Worm (Caenorhabditis elegans) whole organism, dauer: Measurements from ENCODE around the gene W02F12.8.

Experiments
- unc-62 ChIP-seq: sonication (generic microtip); optimal IDR thresholded peaks from 2 replicates; lab custom pipeline; 2017; ENCODE audit warnings: missing biosample characterization, missing genetic modification reagents, missing genetic modification characterization

W02F12.8 gene

ce11 chrV:6694668-6695067, at the start of gene W02F12.8:
Gene W02F12.8 (minus strand): TSS chrV:6694768.
- no peak for TF ChIP-seq unc-62 (GFP tag; lab: Kevin White, UChicago)

DNA sequence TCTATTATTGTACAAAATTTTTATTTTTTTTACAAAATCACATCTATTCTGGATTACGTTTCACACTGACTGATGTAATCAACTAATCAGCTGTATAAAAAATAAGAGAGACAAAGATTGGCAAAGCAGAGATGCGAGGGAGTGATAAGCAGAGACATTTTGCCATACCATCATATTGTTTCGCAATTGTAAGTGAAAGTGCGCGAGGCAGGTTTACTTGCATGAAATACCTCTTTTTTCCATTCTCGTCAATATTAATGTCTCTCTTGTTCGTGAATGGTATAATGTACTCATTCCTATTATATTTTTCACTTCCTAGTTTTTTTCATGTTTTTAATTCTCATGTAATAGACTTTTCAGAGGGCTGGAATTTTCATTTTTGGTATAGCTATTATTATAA, 42.3 kb upstream of the W02F12.8 start:
- TF ChIP-seq unc-62 (GFP tag; lab: Kevin White, UChicago), result no peak

ce11 chrV:6736108-6736507, 41.5 kb upstream of the W02F12.8 start:
- TF ChIP-seq unc-62 (GFP tag; lab: Kevin White, UChicago), result no peak

DNA sequence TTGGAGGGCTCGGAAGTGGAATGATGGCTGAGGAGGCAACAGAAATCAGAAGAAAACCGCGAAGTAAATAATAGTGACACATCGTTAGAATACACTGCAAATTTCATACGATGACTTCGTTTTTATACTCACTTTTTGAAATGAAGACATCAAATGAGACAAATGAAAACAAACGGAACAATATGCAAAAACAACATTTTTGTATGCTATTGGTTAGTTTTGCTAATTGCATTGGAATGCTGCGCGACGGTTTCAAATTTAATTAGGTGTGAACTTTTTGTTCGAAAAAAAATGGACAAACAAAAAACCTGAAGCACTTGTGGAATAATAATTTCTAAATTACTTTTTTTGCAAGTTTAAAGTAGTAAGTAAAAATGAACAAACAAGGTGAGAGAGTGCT, 38.4 kb upstream of the W02F12.8 start, which contains the start of gene grl-8:
TSS of gene grl-8 (minus strand) at position 101 of the 400 bp plus-strand sequence.
- TF ChIP-seq unc-62 (GFP tag; lab: Kevin White, UChicago), result no peak

DNA sequence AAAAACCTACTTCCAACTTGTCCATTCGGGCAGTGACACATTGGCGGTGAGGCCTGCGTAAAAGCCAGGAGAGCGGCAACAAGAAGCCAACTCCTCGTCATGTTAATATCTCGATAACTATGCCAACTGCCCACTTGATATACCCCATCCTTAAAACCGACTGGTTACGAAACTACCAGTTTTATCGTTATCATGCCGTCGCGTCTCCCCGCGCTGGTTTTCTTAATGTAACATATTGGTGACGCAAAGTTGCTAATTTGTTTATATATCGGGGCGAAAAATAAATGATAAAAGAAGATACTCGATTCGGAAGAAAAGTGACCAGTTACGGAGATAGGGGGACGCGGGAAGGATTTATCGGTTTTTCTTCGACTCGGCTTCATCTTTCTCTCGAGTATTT, 37.0 kb upstream of the W02F12.8 start, which contains the start of gene grl-9:
TSS of gene grl-9 (minus strand) at position 101 of the 400 bp plus-strand sequence.
- TF ChIP-seq unc-62 (GFP tag; lab: Kevin White, UChicago), result no peak

DNA sequence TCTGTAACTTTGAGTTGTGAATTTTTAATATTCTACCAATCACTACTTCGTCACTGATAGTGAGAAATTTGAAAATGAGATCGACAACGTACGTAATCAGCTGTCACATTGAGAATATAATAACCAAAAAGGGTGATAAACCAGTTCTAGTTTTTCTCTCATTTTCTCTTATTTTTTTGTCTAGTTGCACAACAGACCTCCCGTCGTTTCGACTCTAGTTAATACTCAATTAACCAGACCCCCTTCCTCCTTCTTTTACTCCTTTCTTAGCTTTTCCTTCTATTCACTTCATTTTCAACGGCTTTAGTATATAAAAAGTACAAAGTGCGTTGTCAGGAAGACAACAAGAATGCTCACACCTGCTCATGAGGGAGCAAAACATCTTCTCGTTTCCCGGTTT, 32.7 kb upstream of the W02F12.8 start, which contains the start of gene ZC487.1:
TSS of gene ZC487.1 (plus strand) at position 301 of the 400 bp plus-strand sequence.
- no peak for TF ChIP-seq unc-62 (GFP tag; lab: Kevin White, UChicago)

ce11 chrV:6726279-6726678, 31.7 kb upstream of the W02F12.8 start:
- TF ChIP-seq unc-62 (GFP tag; lab: Kevin White, UChicago), result no peak

DNA sequence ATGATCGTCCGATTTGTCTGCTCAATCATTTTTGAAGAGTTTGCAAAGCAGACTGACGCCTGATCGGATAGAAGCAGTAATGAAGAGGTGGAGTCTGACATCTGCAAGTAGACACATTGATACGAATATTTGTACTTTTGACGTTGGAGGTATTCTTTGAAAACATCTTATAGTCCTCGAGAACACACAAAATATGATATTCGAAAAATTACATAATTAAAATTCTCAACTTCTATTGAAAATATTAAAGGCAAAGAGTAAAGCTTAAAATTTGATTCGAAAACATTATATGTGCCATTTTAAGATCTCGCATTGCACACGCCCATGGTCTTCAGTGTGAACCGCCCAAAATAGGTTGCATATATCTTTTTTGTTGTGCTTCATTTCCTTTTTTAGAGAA, 27.8 kb upstream of the W02F12.8 start, which contains the start of gene ZC487.2:
TSS of gene ZC487.2 (minus strand) at position 101 of the 400 bp plus-strand sequence.
- no peak for TF ChIP-seq unc-62 (GFP tag; lab: Kevin White, UChicago)

DNA sequence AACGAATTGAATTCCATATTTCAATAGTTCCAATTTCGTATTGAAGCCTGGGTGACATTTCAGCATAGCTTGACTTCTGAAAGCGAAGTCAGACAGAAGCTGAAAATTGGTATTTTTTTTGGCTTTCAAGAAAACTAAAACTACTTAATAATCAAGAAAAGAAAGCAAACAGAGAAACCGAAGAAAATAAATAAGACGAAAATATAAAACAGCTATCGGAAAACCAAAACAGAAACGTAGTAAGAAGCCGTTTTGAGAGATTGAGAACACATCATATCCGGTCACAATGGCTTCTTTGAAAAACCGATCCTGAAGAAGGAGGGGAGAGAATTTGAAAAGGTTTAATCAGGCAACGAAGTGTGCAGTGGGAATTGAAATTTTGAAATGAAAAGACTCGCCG, 23.7 kb upstream of the W02F12.8 start, which contains the start of gene srg-30:
TSS of gene srg-30 (minus strand) at position 101 of the 400 bp plus-strand sequence.
- TF ChIP-seq unc-62 (GFP tag; lab: Kevin White, UChicago), result no peak

DNA sequence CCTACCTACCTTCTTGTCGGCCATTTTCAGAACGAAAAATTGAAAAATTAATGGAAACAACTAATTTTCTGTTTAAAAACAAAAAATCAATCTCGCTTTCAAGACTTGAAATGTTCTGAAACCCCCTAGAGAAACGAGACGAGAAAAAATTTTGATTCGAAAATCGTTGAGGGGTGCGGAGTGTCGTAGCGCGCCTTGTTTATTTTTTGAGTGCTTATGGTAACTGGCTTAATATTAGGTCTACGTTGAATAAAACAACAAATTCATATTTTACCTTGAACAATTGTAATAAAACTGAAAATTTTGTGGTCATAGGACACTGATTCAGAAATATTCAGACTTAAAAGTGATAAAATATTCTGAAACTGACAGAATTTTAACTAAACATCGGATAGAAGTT, 15.9 kb upstream of the W02F12.8 start, which contains the start of gene sna-1:
TSS of gene sna-1 (minus strand) at position 218 of the 400 bp plus-strand sequence.
- no peak for TF ChIP-seq unc-62 (GFP tag; lab: Kevin White, UChicago)

ce11 chrV:6709050-6709683, 14.6 kb upstream of the W02F12.8 start, which contains the start of gene dlst-1:
Gene dlst-1 (minus strand): TSS chrV:6709101.
- TF ChIP-seq unc-62 (GFP tag; lab: Kevin White, UChicago), result no peak

- no peak for TF ChIP-seq unc-62 (GFP tag; lab: Kevin White, UChicago)
Measured at ce11 chrV:6706771-6707170, 12.2 kb upstream of the W02F12.8 start, which contains the start of gene W02F12.4. Gene W02F12.4 (minus strand): TSS chrV:6706934.

DNA sequence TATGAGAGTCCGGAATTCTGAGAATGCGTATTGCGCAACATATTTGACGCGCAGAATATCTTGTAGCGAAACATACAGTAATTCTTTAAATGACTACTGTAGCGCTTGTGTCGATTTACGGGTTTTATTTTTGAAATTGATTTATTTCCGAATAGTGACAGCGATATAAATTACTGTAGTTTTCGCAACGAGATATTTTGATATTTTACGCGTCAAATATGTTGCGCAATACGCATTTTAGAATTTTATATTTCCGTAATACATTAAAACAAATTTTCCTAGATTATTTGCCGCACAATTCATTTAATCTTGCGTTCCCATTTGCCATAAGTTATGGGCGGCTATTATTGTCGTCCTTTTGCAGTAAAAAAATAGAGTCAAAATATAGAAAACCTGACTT, 10.8 kb upstream of the W02F12.8 start:
- TF ChIP-seq unc-62 (GFP tag; lab: Kevin White, UChicago), result no peak

ce11 chrV:6704482-6704881, 9.9 kb upstream of the W02F12.8 start:
- no peak for TF ChIP-seq unc-62 (GFP tag; lab: Kevin White, UChicago)

DNA sequence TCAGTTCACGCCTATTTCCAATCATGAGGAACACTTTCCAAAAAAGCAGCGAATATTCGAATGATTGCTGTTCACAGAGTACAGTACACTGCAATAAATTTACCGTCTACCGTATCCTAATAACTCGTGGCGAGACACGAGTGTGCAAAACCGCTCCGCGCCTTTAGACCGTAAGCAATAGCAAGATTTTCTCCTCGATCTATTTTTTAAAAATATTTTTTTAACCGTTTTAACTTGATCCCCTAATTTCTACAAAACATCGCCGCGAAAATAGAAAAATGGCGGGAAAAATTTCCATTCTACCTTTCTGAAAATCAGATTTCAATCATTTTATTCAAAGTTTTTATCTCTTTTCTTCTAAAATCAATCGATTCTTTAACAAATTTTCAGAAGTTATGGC, 8.1 kb upstream of the W02F12.8 start, which contains the start of gene era-1:
TSS of gene era-1 (plus strand) at position 366 of the 400 bp plus-strand sequence.
- no peak for TF ChIP-seq unc-62 (GFP tag; lab: Kevin White, UChicago)

- TF ChIP-seq unc-62 (GFP tag; lab: Kevin White, UChicago), result no peak
Measured at ce11 chrV:6699833-6700232, 5.3 kb upstream of the W02F12.8 start.

ce11 chrV:6699021-6699420, 4.5 kb upstream of the W02F12.8 start:
- TF ChIP-seq unc-62 (GFP tag; lab: Kevin White, UChicago), result no peak
